Fruit fly (Drosophila melanogaster) whole organism, embryonic: ENCODE results near the gene Utx.
A peak's percentile ranks its signal among the peaks of the same experiment; 100 is the strongest.

Experiments
- BtbVII ChIP-seq: fragments of 200-800 bp; sonication (Bioruptor generic); optimal IDR thresholded peaks from 3 replicates; lab custom pipeline; 2017; ENCODE audit warnings: missing biosample characterization, mild to moderate bottlenecking, missing genetic modification characterization
- CG10267 ChIP-seq: fragments of 200-800 bp; sonication (Bioruptor generic); optimal IDR thresholded peaks from 2 replicates; lab custom pipeline; 2018; ENCODE audit warnings: missing biosample characterization, mild to moderate bottlenecking, missing genetic modification characterization, moderate library complexity
- CG11695 ChIP-seq: fragments of 200-800 bp; sonication (Bioruptor generic); IDR thresholded peaks from 3 replicates; pipeline ENCODE4 v1.3.6; 2022; ENCODE audit warnings: missing biosample characterization, missing genetic modification characterization
- CG12391 ChIP-seq: fragments of 200-800 bp; sonication (Bioruptor generic); optimal IDR thresholded peaks from 3 replicates; lab custom pipeline; 2018; ENCODE audit warnings: missing biosample characterization, mild to moderate bottlenecking, missing genetic modification characterization, moderate library complexity
- CG15479 ChIP-seq: fragments of 200-800 bp; sonication (Bioruptor generic); optimal IDR thresholded peaks from 3 replicates; lab custom pipeline; 2019; ENCODE audit warnings: missing biosample characterization, mild to moderate bottlenecking, missing genetic modification characterization, moderate library complexity
- CG16815 ChIP-seq: fragments of 200-800 bp; sonication (Bioruptor generic); optimal IDR thresholded peaks from 3 replicates; lab custom pipeline; 2017; ENCODE audit warnings: missing biosample characterization, mild to moderate bottlenecking, missing genetic modification characterization
- CG17361 ChIP-seq: fragments of 200-800 bp; sonication (Bioruptor generic); IDR thresholded peaks from 3 replicates; pipeline ENCODE4 v1.3.6; 2022; ENCODE audit warnings: missing biosample characterization, missing genetic modification characterization
- CG17385 ChIP-seq: fragments of 200-800 bp; sonication (Bioruptor generic); optimal IDR thresholded peaks from 3 replicates; lab custom pipeline; 2018; ENCODE audit warnings: missing biosample characterization, mild to moderate bottlenecking, missing genetic modification characterization
- CG17802 ChIP-seq: fragments of 200-800 bp; sonication (Bioruptor generic); optimal IDR thresholded peaks from 2 replicates; lab custom pipeline; 2018; ENCODE audit warnings: missing biosample characterization, mild to moderate bottlenecking, missing genetic modification characterization, moderate library complexity
- CG18011 ChIP-seq: fragments of 200-800 bp; sonication (Bioruptor generic); optimal IDR thresholded peaks from 2 replicates; lab custom pipeline; 2017; ENCODE audit warnings: missing biosample characterization, missing genetic modification characterization, mild to moderate bottlenecking, moderate library complexity, missing genotype
- CG31224 ChIP-seq: fragments of 200-800 bp; sonication (Bioruptor generic); IDR thresholded peaks from 2 replicates; pipeline ENCODE4 v1.3.6; 2022; ENCODE audit warnings: missing biosample characterization, missing genetic modification characterization
- CG31441 ChIP-seq: fragments of 200-800 bp; sonication (Bioruptor generic); IDR thresholded peaks from 2 replicates; pipeline ENCODE4 v1.3.6; 2022; ENCODE audit warnings: missing biosample characterization, missing genetic modification characterization
- CG32772 ChIP-seq: fragments of 200-800 bp; sonication (Bioruptor generic); IDR thresholded peaks from 2 replicates; pipeline ENCODE4 v1.3.6; 2022; ENCODE audit warnings: missing biosample characterization, missing genetic modification characterization
- CG33557 ChIP-seq: fragments of 200-800 bp; sonication (Bioruptor generic); optimal IDR thresholded peaks from 2 replicates; lab custom pipeline; 2019; ENCODE audit warnings: missing biosample characterization, mild to moderate bottlenecking, missing genetic modification characterization, moderate library complexity
- CG34376 ChIP-seq: fragments of 200-800 bp; sonication (Bioruptor generic); optimal IDR thresholded peaks from 2 replicates; lab custom pipeline; 2018; ENCODE audit warnings: missing biosample characterization, mild to moderate bottlenecking, missing genetic modification characterization
- CG4282 ChIP-seq: fragments of 200-800 bp; sonication (Bioruptor generic); optimal IDR thresholded peaks from 2 replicates; lab custom pipeline; 2016; ENCODE audit warnings: missing biosample characterization, missing genetic modification characterization
- CG6765 ChIP-seq: fragments of 200-800 bp; sonication (Bioruptor generic); optimal IDR thresholded peaks from 3 replicates; lab custom pipeline; 2017; ENCODE audit warnings: missing biosample characterization, mild to moderate bottlenecking, missing genetic modification characterization
- CG7963 ChIP-seq: fragments of 200-800 bp; sonication (Bioruptor generic); IDR thresholded peaks from 3 replicates; pipeline ENCODE4 v1.3.6; 2022; ENCODE audit warnings: missing biosample characterization, missing genetic modification characterization; ENCODE audit not compliant: partially characterized antibody
- CG7987 ChIP-seq: fragments of 200-800 bp; sonication (Bioruptor generic); optimal IDR thresholded peaks from 2 replicates; lab custom pipeline; 2018; ENCODE audit warnings: missing biosample characterization, mild to moderate bottlenecking, missing genetic modification characterization, moderate library complexity
- CG9727 ChIP-seq: fragments of 200-800 bp; sonication (Bioruptor generic); optimal IDR thresholded peaks from 3 replicates; lab custom pipeline; 2017; ENCODE audit warnings: missing biosample characterization, mild to moderate bottlenecking, missing genetic modification characterization
- CoRest ChIP-seq: fragments of 200-800 bp; sonication (Bioruptor generic); optimal IDR thresholded peaks from 3 replicates; lab custom pipeline; 2018; ENCODE audit warnings: missing biosample characterization, mild to moderate bottlenecking, missing genetic modification characterization, moderate library complexity
- Dek ChIP-seq: fragments of 200-800 bp; sonication (Bioruptor generic); optimal IDR thresholded peaks from 3 replicates; lab custom pipeline; 2019; ENCODE audit warnings: missing biosample characterization, mild to moderate bottlenecking, missing genetic modification characterization, moderate library complexity
- Dip3 ChIP-seq: fragments of 200-800 bp; sonication (Bioruptor generic); optimal IDR thresholded peaks from 3 replicates; lab custom pipeline; 2016; ENCODE audit warnings: missing biosample characterization, missing genetic modification characterization
- Gsc ChIP-seq: fragments of 200-800 bp; sonication (Bioruptor generic); IDR thresholded peaks from 2 replicates; pipeline ENCODE4 v1.3.6; 2022; ENCODE audit warnings: missing biosample characterization, missing genetic modification characterization
- Hr3 ChIP-seq: fragments of 200-800 bp; sonication (Bioruptor generic); optimal IDR thresholded peaks from 3 replicates; lab custom pipeline; 2016; ENCODE audit warnings: missing biosample characterization, missing genetic modification characterization
- MTF-1 ChIP-seq: fragments of 200-800 bp; sonication (Bioruptor generic); optimal IDR thresholded peaks from 2 replicates; lab custom pipeline; 2018; ENCODE audit warnings: missing biosample characterization, mild to moderate bottlenecking, missing genetic modification characterization, borderline replicate concordance
- Neu2 ChIP-seq: fragments of 200-800 bp; sonication (Bioruptor generic); optimal IDR thresholded peaks from 3 replicates; lab custom pipeline; 2016; ENCODE audit warnings: missing biosample characterization, missing genetic modification characterization, borderline replicate concordance
- Ravus ChIP-seq: fragments of 200-800 bp; sonication (Bioruptor generic); IDR thresholded peaks from 2 replicates; pipeline ENCODE4 v1.3.6; 2022; ENCODE audit warnings: missing biosample characterization, missing genetic modification characterization
- Sox100B ChIP-seq: fragments of 200-800 bp; sonication (Bioruptor generic); optimal IDR thresholded peaks from 3 replicates; lab custom pipeline; 2018; ENCODE audit warnings: missing biosample characterization, mild to moderate bottlenecking, missing genetic modification characterization
- abd-A ChIP-seq: fragments of 200-800 bp; sonication (Bioruptor generic); optimal IDR thresholded peaks from 3 replicates; lab custom pipeline; 2019; ENCODE audit warnings: missing biosample characterization, mild to moderate bottlenecking, missing genetic modification characterization, moderate library complexity
- btn ChIP-seq: fragments of 200-800 bp; sonication (Bioruptor generic); optimal IDR thresholded peaks from 2 replicates; lab custom pipeline; 2016; ENCODE audit warnings: missing biosample characterization, missing genetic modification characterization
- chinmo ChIP-seq: fragments of 200-800 bp; sonication (Bioruptor generic); IDR thresholded peaks from 4 replicates; pipeline ENCODE4 v1.3.6; 2022; ENCODE audit warnings: missing biosample characterization, missing genetic modification characterization; ENCODE audit not compliant: partially characterized antibody
- corto ChIP-seq: fragments of 200-800 bp; sonication (Bioruptor generic); optimal IDR thresholded peaks from 2 replicates; lab custom pipeline; 2016; ENCODE audit warnings: missing biosample characterization, mild to moderate bottlenecking, missing genetic modification characterization, moderate library complexity
- emc ChIP-seq: fragments of 200-800 bp; sonication (Bioruptor generic); optimal IDR thresholded peaks from 2 replicates; lab custom pipeline; 2016; ENCODE audit warnings: missing biosample characterization, missing genetic modification characterization
- ewg ChIP-seq: fragments of 200-800 bp; sonication (Bioruptor generic); optimal IDR thresholded peaks from 3 replicates; lab custom pipeline; 2017; ENCODE audit warnings: mild to moderate bottlenecking, missing biosample characterization, missing genetic modification reagents, missing genetic modification characterization
- gcm2 ChIP-seq: fragments of 200-800 bp; sonication (Bioruptor generic); optimal IDR thresholded peaks from 2 replicates; lab custom pipeline; 2016; ENCODE audit warnings: missing biosample characterization, missing genetic modification characterization
- gfzf ChIP-seq: fragments of 200-800 bp; sonication (Bioruptor generic); optimal IDR thresholded peaks from 2 replicates; lab custom pipeline; 2016; ENCODE audit warnings: missing biosample characterization, mild to moderate bottlenecking, missing genetic modification characterization, moderate library complexity
- lola ChIP-seq, 3 experiments: fragments of >200 bp in 2 of 3; fragments of 200-800 bp in 1 of 3; sonication (Bioruptor generic) in 1 of 3; optimal IDR thresholded peaks; 2 replicates each; lab custom pipeline; 2017 to 2019; ENCODE audit warnings: missing biosample characterization in 3 of 3, missing genetic modification characterization in 3 of 3, mild to moderate bottlenecking in 1 of 3, moderate library complexity in 1 of 3
- mld ChIP-seq: fragments of 200-800 bp; sonication (Bioruptor generic); IDR thresholded peaks from 3 replicates; pipeline ENCODE4 v1.3.6; 2022; ENCODE audit warnings: missing biosample characterization, missing genetic modification characterization; ENCODE audit not compliant: partially characterized antibody
- nerfin-2 ChIP-seq: fragments of 200-800 bp; sonication (Bioruptor generic); IDR thresholded peaks from 2 replicates; pipeline ENCODE4 v1.3.6; 2022; ENCODE audit warnings: missing biosample characterization, missing genetic modification characterization; ENCODE audit not compliant: partially characterized antibody
- org-1 ChIP-seq: fragments of 200-800 bp; sonication (Bioruptor generic); optimal IDR thresholded peaks from 2 replicates; lab custom pipeline; 2017; ENCODE audit warnings: missing biosample characterization, missing genetic modification characterization
- pb ChIP-seq: fragments of 200-800 bp; sonication (Bioruptor generic); optimal IDR thresholded peaks from 3 replicates; lab custom pipeline; 2016; ENCODE audit warnings: missing biosample characterization, missing genetic modification characterization
- pita ChIP-seq: fragments of 200-800 bp; sonication (Bioruptor generic); optimal IDR thresholded peaks from 2 replicates; lab custom pipeline; 2017; ENCODE audit warnings: missing biosample characterization, mild to moderate bottlenecking, missing genetic modification characterization
- row ChIP-seq: fragments of 200-800 bp; sonication (Bioruptor generic); IDR thresholded peaks from 3 replicates; pipeline ENCODE4 v1.3.6; 2022; ENCODE audit warnings: missing biosample characterization, missing genetic modification characterization
- trem ChIP-seq: fragments of 200-800 bp; optimal IDR thresholded peaks from 3 replicates; lab custom pipeline; 2019; ENCODE audit warnings: missing biosample characterization, mild to moderate bottlenecking, missing genetic modification characterization, moderate library complexity
- trh ChIP-seq: fragments of 200-800 bp; sonication (Bioruptor generic); optimal IDR thresholded peaks from 2 replicates; lab custom pipeline; 2016; ENCODE audit warnings: missing biosample characterization, missing genetic modification characterization
- unpg ChIP-seq: fragments of 200-800 bp; sonication (Bioruptor generic); optimal IDR thresholded peaks from 3 replicates; lab custom pipeline; 2018; ENCODE audit warnings: missing biosample characterization, mild to moderate bottlenecking, missing genetic modification characterization, moderate library complexity
- vnd ChIP-seq: fragments of 200-800 bp; sonication (Bioruptor generic); IDR thresholded peaks from 3 replicates; pipeline ENCODE4 v1.3.6; 2022; ENCODE audit warnings: missing biosample characterization, missing genetic modification characterization; ENCODE audit not compliant: partially characterized antibody
- zfh1 ChIP-seq: fragments of 200-800 bp; sonication (Bioruptor generic); IDR thresholded peaks from 3 replicates; pipeline ENCODE4 v1.3.6; 2022; ENCODE audit warnings: missing biosample characterization, missing genetic modification characterization

The Utx gene

dm6 chr2L:10249655-10250202 is 28.9 kb downstream of the Utx start:
- TF ChIP-seq abd-A: no peak
- no peak for TF ChIP-seq zfh1
- TF ChIP-seq CG33557 (GFP tag; lab: Kevin White, UChicago): peak; percentile 87
- TF ChIP-seq org-1 (GFP tag; lab: Kevin White, UChicago): no peak
- TF ChIP-seq gcm2 (GFP tag; lab: Kevin White, UChicago): no peak
- TF ChIP-seq lola (GFP tag; optimal IDR thresholded peaks at IDR 0.05; lab: Kevin White, UChicago): peak in 1 of 3 experiments; percentile 51
- peak; percentile 20 for TF ChIP-seq corto (GFP tag; lab: Kevin White, UChicago)
- no peak for TF ChIP-seq CG12391 (tag; lab: Kevin White, UChicago)
- no peak for TF ChIP-seq CG17361
- TF ChIP-seq btn (GFP tag; lab: Kevin White, UChicago): no peak
- no peak for TF ChIP-seq pita (GFP tag; lab: Kevin White, UChicago)
- TF ChIP-seq emc: no peak
- TF ChIP-seq pb (GFP tag; lab: Kevin White, UChicago): no peak
- no peak for TF ChIP-seq trem (tag; lab: Kevin White, UChicago)
- no peak for TF ChIP-seq CG4282
- no peak for TF ChIP-seq mld (GFP tag; lab: Robert Waterston, UW)
- no peak for TF ChIP-seq CG16815
- no peak for TF ChIP-seq Dek (tag; lab: Kevin White, UChicago)
- TF ChIP-seq CG7987: peak; percentile 72
- TF ChIP-seq Sox100B (GFP tag; lab: Kevin White, UChicago): peak; percentile 75
- no peak for TF ChIP-seq CG10267 (tag; lab: Kevin White, UChicago)
- TF ChIP-seq CG18011 (GFP tag; lab: Kevin White, UChicago): no peak
- TF ChIP-seq BtbVII (GFP tag; lab: Kevin White, UChicago): peak; percentile 60
- TF ChIP-seq Hr3 (GFP tag; lab: Kevin White, UChicago): no peak
- no peak for TF ChIP-seq CG17802 (tag; lab: Kevin White, UChicago)
- no peak for TF ChIP-seq row (GFP tag; lab: Robert Waterston, UW)
- TF ChIP-seq CG7963 (GFP tag; lab: Robert Waterston, UW): no peak
- no peak for TF ChIP-seq CG32772 (GFP tag; lab: Robert Waterston, UW)
- TF ChIP-seq CoRest (tag; lab: Kevin White, UChicago): no peak
- no peak for TF ChIP-seq CG6765 (GFP tag; lab: Kevin White, UChicago)
- no peak for TF ChIP-seq CG31224
- no peak for TF ChIP-seq nerfin-2
- peak; percentile 81 for TF ChIP-seq CG15479
- TF ChIP-seq vnd (GFP tag; lab: Robert Waterston, UW): no peak
- no peak for TF ChIP-seq Gsc
- no peak for TF ChIP-seq ewg (GFP tag; lab: Kevin White, UChicago)
- no peak for TF ChIP-seq chinmo (GFP tag; lab: Robert Waterston, UW)
- TF ChIP-seq Dip3: no peak
- peak; percentile 20 for TF ChIP-seq trh
- no peak for TF ChIP-seq Ravus (GFP tag; lab: Robert Waterston, UW)
- no peak for TF ChIP-seq gfzf
- peak; percentile 35 for TF ChIP-seq Neu2 (GFP tag; lab: Kevin White, UChicago)
- peak; percentile 80 for TF ChIP-seq CG34376 (GFP tag; lab: Kevin White, UChicago)
- no peak for TF ChIP-seq CG9727 (GFP tag; lab: Kevin White, UChicago)
- TF ChIP-seq CG31441 (GFP tag; lab: Robert Waterston, UW): no peak
- TF ChIP-seq MTF-1 (GFP tag; lab: Kevin White, UChicago): no peak
- peak; percentile 55; the same call in 1 of the 3 replicates for TF ChIP-seq CG11695 (GFP tag; lab: Robert Waterston, UW)
- TF ChIP-seq unpg (GFP tag; lab: Kevin White, UChicago): no peak
- no peak for TF ChIP-seq CG17385
